Worm (Caenorhabditis elegans): ENCODE data around the gene M163.11.

DNA sequence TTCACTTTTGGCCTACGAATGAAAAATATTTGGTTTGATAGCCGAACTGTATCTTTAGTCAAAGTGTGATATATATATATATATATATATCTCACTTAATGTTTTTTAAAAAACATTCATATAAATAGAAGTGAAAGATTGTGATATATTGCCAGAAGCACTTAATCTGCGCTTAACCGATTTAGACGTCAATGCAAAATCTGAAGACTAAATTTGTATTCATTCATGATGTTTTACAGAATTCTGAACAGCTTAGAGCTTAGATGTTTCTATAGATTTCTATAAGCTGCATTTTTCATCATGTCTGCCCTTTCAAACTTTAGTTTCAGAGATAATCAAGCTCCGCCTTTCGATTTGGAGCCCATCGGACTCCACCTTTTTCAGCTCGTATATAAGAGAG lies 36.9 kb upstream of the M163.11 start, which contains the start of gene F23D12.3:
- TF ChIP-seq nhr-11 (tag; optimal IDR thresholded peaks at IDR 0.05), result no peak
- no peak for TF ChIP-seq aha-1 (tag; optimal IDR thresholded peaks at IDR 0.05)
- no peak for TF ChIP-seq unc-86 (tag; optimal IDR thresholded peaks at IDR 0.05)
- TF ChIP-seq ces-1 (GFP tag; optimal IDR thresholded peaks at IDR 0.05), result no peak
- no peak for TF ChIP-seq ztf-11 (tag; optimal IDR thresholded peaks at IDR 0.05)
- no peak for TF ChIP-seq ceh-82 (tag; optimal IDR thresholded peaks at IDR 0.05)
- TF ChIP-seq ama-1 (optimal IDR thresholded peaks at IDR 0.05), result no peak
- no peak for TF ChIP-seq jun-1 (tag; optimal IDR thresholded peaks at IDR 0.05)
- TF ChIP-seq pax-3 (tag; optimal IDR thresholded peaks at IDR 0.05), result no peak
- no peak for TF ChIP-seq snpc-4 (tag; optimal IDR thresholded peaks at IDR 0.05)
- TF ChIP-seq lin-39 (tag; optimal IDR thresholded peaks at IDR 0.05), result no peak
